Worm (Caenorhabditis elegans) whole organism, young adult: Measurements from ENCODE around the gene exc-6.

Experiments used
- B0035.1 ChIP-seq: sonication (generic microtip); optimal IDR thresholded peaks from 2 replicates; lab custom pipeline; 2016; ENCODE audit warnings: missing genetic modification characterization, mild to moderate bottlenecking, missing compliant biosample characterization, missing genotype, missing genetic modification reagents
- C06A6.2 ChIP-seq: fragments of 200-800 bp; sonication (Bioruptor generic); conservative IDR thresholded peaks from 2 replicates; pipeline ENCODE4 v1.3.6; 2022; ENCODE audit warnings: missing genetic modification characterization, missing compliant biosample characterization
- D2030.7 ChIP-seq: fragments of 200-800 bp; sonication (Bioruptor generic); IDR thresholded peaks from 2 replicates; pipeline ENCODE4 v1.3.6; 2022; ENCODE audit warnings: missing genetic modification reagents, missing genetic modification characterization, missing compliant biosample characterization
- F23B12.7 ChIP-seq: sonication (generic microtip); optimal IDR thresholded peaks from 2 replicates; lab custom pipeline; 2017; ENCODE audit warnings: missing genetic modification characterization, mild to moderate bottlenecking, missing compliant biosample characterization, antibody characterized with exemption, moderate library complexity; ENCODE audit not compliant: insufficient read depth
- F49E8.2 ChIP-seq: sonication (generic microtip); optimal IDR thresholded peaks from 3 replicates; lab custom pipeline; 2017; ENCODE audit warnings: missing genetic modification characterization, mild to moderate bottlenecking, missing compliant biosample characterization, antibody characterized with exemption, moderate library complexity; ENCODE audit not compliant: insufficient read depth
- F55B11.4 ChIP-seq: sonication (generic microtip); optimal IDR thresholded peaks from 2 replicates; lab custom pipeline; 2016; ENCODE audit warnings: missing compliant biosample characterization, missing genetic modification characterization, borderline replicate concordance; ENCODE audit not compliant: insufficient read depth
- K11D2.4 ChIP-seq: fragments of 200-800 bp; sonication (Bioruptor generic); IDR thresholded peaks from 2 replicates; pipeline ENCODE4 v1.3.6; 2022; ENCODE audit warnings: missing genetic modification reagents, missing genetic modification characterization, missing compliant biosample characterization
- T07F8.4 ChIP-seq: sonication (generic microtip); optimal IDR thresholded peaks from 2 replicates; lab custom pipeline; 2016; ENCODE audit warnings: mild to moderate bottlenecking, missing genetic modification characterization, moderate library complexity, missing compliant biosample characterization
- Y53F4B.3 ChIP-seq: fragments of 200-800 bp; sonication (Bioruptor generic); IDR thresholded peaks from 2 replicates; pipeline ENCODE4 v1.3.6; 2022; ENCODE audit warnings: missing genetic modification reagents, missing genetic modification characterization, missing compliant biosample characterization
- Y53G8AR.9 ChIP-seq: fragments of 200-800 bp; sonication (Bioruptor generic); conservative IDR thresholded peaks from 2 replicates; pipeline ENCODE4 v1.3.6; 2022; ENCODE audit warnings: missing genetic modification reagents, missing genetic modification characterization, missing compliant biosample characterization
- Y79H2A.3 ChIP-seq: fragments of 200-800 bp; sonication (Bioruptor generic); conservative IDR thresholded peaks from 2 replicates; pipeline ENCODE4 v1.3.6; 2022; ENCODE audit warnings: missing genetic modification reagents, missing genetic modification characterization, missing compliant biosample characterization
- Y95B8A.8 ChIP-seq: fragments of 200-800 bp; sonication (Bioruptor generic); IDR thresholded peaks from 2 replicates; pipeline ENCODE4 v1.3.6; 2022; ENCODE audit warnings: missing genetic modification reagents, missing genetic modification characterization, missing compliant biosample characterization
- ama-1 ChIP-seq, 3 experiments: fragments of 150-350 bp in 1 of 3; sonication (generic microtip) in 2 of 3; optimal IDR thresholded peaks; 2 replicates each; lab custom pipeline; 2014 to 2018; ENCODE audit warnings: missing biosample characterization in 2 of 3, missing genetic modification characterization in 2 of 3, missing genetic modification reagents in 2 of 3
- attf-5 ChIP-seq: fragments of 200-800 bp; sonication (Bioruptor generic); optimal IDR thresholded peaks from 2 replicates; lab custom pipeline; 2018; ENCODE audit warnings: mild to moderate bottlenecking, missing genetic modification characterization, missing compliant biosample characterization
- bed-1 ChIP-seq: fragments of 200-800 bp; sonication (Bioruptor generic); IDR thresholded peaks from 2 replicates; pipeline ENCODE4 v1.3.6; 2022; ENCODE audit warnings: missing genetic modification reagents, missing genetic modification characterization, missing compliant biosample characterization
- bed-2 ChIP-seq: fragments of 200-800 bp; sonication (Bioruptor generic); IDR thresholded peaks from 2 replicates; pipeline ENCODE4 v1.3.6; 2022; ENCODE audit warnings: missing genetic modification reagents, missing genetic modification characterization, missing compliant biosample characterization
- ceh-100 ChIP-seq: fragments of 200-800 bp; sonication (Bioruptor generic); IDR thresholded peaks from 2 replicates; pipeline ENCODE4 v1.3.6; 2022; ENCODE audit warnings: missing genetic modification reagents, missing genetic modification characterization, missing compliant biosample characterization
- ceh-79 ChIP-seq: sonication (generic microtip); optimal IDR thresholded peaks from 2 replicates; lab custom pipeline; 2017; ENCODE audit warnings: mild to moderate bottlenecking, missing genetic modification characterization, missing compliant biosample characterization
- ceh-91 ChIP-seq: fragments of 200-800 bp; sonication (Bioruptor generic); IDR thresholded peaks from 2 replicates; pipeline ENCODE4 v1.3.6; 2022; ENCODE audit warnings: missing genetic modification reagents, missing genetic modification characterization, missing compliant biosample characterization
- dox-1 ChIP-seq: fragments of 200-800 bp; sonication (Bioruptor generic); IDR thresholded peaks from 2 replicates; pipeline ENCODE4 v1.3.6; 2022; ENCODE audit warnings: missing genetic modification reagents, missing genetic modification characterization, missing compliant biosample characterization
- efl-1 ChIP-seq: fragments of 150-350 bp; optimal IDR thresholded peaks from 2 replicates; lab custom pipeline; 2014; ENCODE audit warnings: missing biosample characterization, missing genetic modification reagents, missing genetic modification characterization
- ekl-4 ChIP-seq: fragments of 200-800 bp; sonication (Bioruptor generic); IDR thresholded peaks from 2 replicates; pipeline ENCODE4 v1.3.6; 2022; ENCODE audit warnings: missing genetic modification reagents, missing genetic modification characterization, missing compliant biosample characterization
- ets-4 ChIP-seq: fragments of 200-800 bp; sonication (Bioruptor generic); optimal IDR thresholded peaks from 2 replicates; lab custom pipeline; 2018; ENCODE audit warnings: mild to moderate bottlenecking, missing genetic modification characterization, missing compliant biosample characterization
- fkh-3 ChIP-seq: sonication (generic microtip); optimal IDR thresholded peaks from 2 replicates; lab custom pipeline; 2016; ENCODE audit warnings: mild to moderate bottlenecking, missing genetic modification characterization, missing compliant biosample characterization
- hlh-26 ChIP-seq: fragments of 200-800 bp; sonication (Bioruptor generic); conservative IDR thresholded peaks from 2 replicates; pipeline ENCODE4 v1.3.6; 2022; ENCODE audit warnings: missing genetic modification reagents, missing genetic modification characterization, missing compliant biosample characterization
- hmg-1.2 ChIP-seq: fragments of 200-800 bp; sonication (Bioruptor generic); IDR thresholded peaks from 2 replicates; pipeline ENCODE4 v1.3.6; 2022; ENCODE audit warnings: missing genetic modification reagents, missing genetic modification characterization, missing compliant biosample characterization
- hmg-20 ChIP-seq: fragments of 200-800 bp; sonication (Bioruptor generic); IDR thresholded peaks from 2 replicates; pipeline ENCODE4 v1.3.6; 2022; ENCODE audit warnings: missing genetic modification reagents, missing genetic modification characterization, missing compliant biosample characterization
- hsf-1 ChIP-seq: fragments of 200-800 bp; sonication (Bioruptor generic); IDR thresholded peaks from 2 replicates; pipeline ENCODE4 v1.3.6; 2022; ENCODE audit warnings: missing genetic modification reagents, missing genetic modification characterization, missing compliant biosample characterization
- lag-1 ChIP-seq: fragments of 200-800 bp; sonication (Bioruptor generic); IDR thresholded peaks from 2 replicates; pipeline ENCODE4 v1.3.6; 2022; ENCODE audit warnings: missing genetic modification reagents, missing genetic modification characterization, missing compliant biosample characterization
- lin-35 ChIP-seq, 3 experiments: fragments of 150-350 bp in 2 of 3; sonication (generic microtip) in 1 of 3; optimal IDR thresholded peaks; 2 replicates each; lab custom pipeline; 2014 to 2018; ENCODE audit warnings: missing biosample characterization in 3 of 3, missing genetic modification characterization in 3 of 3, missing genetic modification reagents in 3 of 3
- lir-1 ChIP-seq: fragments of 200-800 bp; sonication (Bioruptor generic); conservative IDR thresholded peaks from 2 replicates; pipeline ENCODE4 v1.3.6; 2022; ENCODE audit warnings: missing genetic modification reagents, missing genetic modification characterization, missing compliant biosample characterization
- lsl-1 ChIP-seq: fragments of 200-800 bp; sonication (Bioruptor generic); optimal IDR thresholded peaks from 2 replicates; lab custom pipeline; 2018; ENCODE audit warnings: mild to moderate bottlenecking, missing genetic modification characterization, moderate library complexity, missing compliant biosample characterization
- lsy-27 ChIP-seq: sonication (generic microtip); optimal IDR thresholded peaks from 2 replicates; lab custom pipeline; 2017; ENCODE audit warnings: missing genetic modification characterization, mild to moderate bottlenecking, missing compliant biosample characterization, antibody characterized with exemption, missing genotype, borderline replicate concordance; ENCODE audit not compliant: insufficient read depth
- madf-10 ChIP-seq: sonication (generic microtip); optimal IDR thresholded peaks from 2 replicates; lab custom pipeline; 2016; ENCODE audit warnings: mild to moderate bottlenecking, missing genetic modification characterization, missing compliant biosample characterization
- madf-3 ChIP-seq: fragments of 200-800 bp; sonication (Bioruptor generic); IDR thresholded peaks from 2 replicates; pipeline ENCODE4 v1.3.6; 2022; ENCODE audit warnings: missing genetic modification reagents, missing genetic modification characterization, missing compliant biosample characterization
- mes-4 ChIP-seq: sonication (generic microtip); optimal IDR thresholded peaks from 2 replicates; lab custom pipeline; 2016; ENCODE audit warnings: missing genotype, missing genetic modification characterization, missing compliant biosample characterization
- mxl-1 ChIP-seq: sonication (generic microtip); optimal IDR thresholded peaks from 2 replicates; lab custom pipeline; 2016; ENCODE audit warnings: missing genetic modification characterization, missing compliant biosample characterization
- pbrm-1 ChIP-seq: fragments of 200-800 bp; sonication (Bioruptor generic); IDR thresholded peaks from 2 replicates; pipeline ENCODE4 v1.3.6; 2022; ENCODE audit warnings: missing genetic modification reagents, missing genetic modification characterization, missing compliant biosample characterization
- rec-8 ChIP-seq, 2 experiments: sonication (generic microtip); optimal IDR thresholded peaks; 2 replicates each; lab custom pipeline; 2016; ENCODE audit warnings: mild to moderate bottlenecking in 2 of 2, missing genetic modification characterization in 2 of 2, missing genetic modification reagents in 2 of 2, missing genotype in 2 of 2, missing biosample characterization in 1 of 2, missing compliant biosample characterization in 1 of 2, moderate library complexity in 1 of 2
- repo-1 ChIP-seq: sonication (generic microtip); optimal IDR thresholded peaks from 2 replicates; lab custom pipeline; 2017; ENCODE audit warnings: mild to moderate bottlenecking, missing genetic modification characterization, missing compliant biosample characterization
- snpc-1.1 ChIP-seq: sonication (generic microtip); optimal IDR thresholded peaks from 2 replicates; lab custom pipeline; 2017; ENCODE audit warnings: missing genetic modification characterization, mild to moderate bottlenecking, missing compliant biosample characterization, antibody characterized with exemption, moderate library complexity, missing genotype, missing genetic modification reagents; ENCODE audit not compliant: insufficient read depth
- somi-1 ChIP-seq: fragments of 200-800 bp; sonication (Bioruptor generic); optimal IDR thresholded peaks from 2 replicates; lab custom pipeline; 2018; ENCODE audit warnings: mild to moderate bottlenecking, missing genetic modification characterization, missing compliant biosample characterization
- unc-130 ChIP-seq: sonication (generic microtip); optimal IDR thresholded peaks from 2 replicates; lab custom pipeline; 2016; ENCODE audit warnings: missing genetic modification reagents, missing genetic modification characterization, missing compliant biosample characterization
- zfh-2 ChIP-seq: fragments of 200-800 bp; sonication (Bioruptor generic); conservative IDR thresholded peaks from 2 replicates; pipeline ENCODE4 v1.3.6; 2022; ENCODE audit warnings: missing genetic modification reagents, missing genetic modification characterization, missing compliant biosample characterization
- ztf-22 ChIP-seq: fragments of 200-800 bp; sonication (Bioruptor generic); optimal IDR thresholded peaks from 2 replicates; lab custom pipeline; 2018; ENCODE audit warnings: mild to moderate bottlenecking, missing genetic modification characterization, moderate library complexity, missing compliant biosample characterization
- ztf-26 ChIP-seq: sonication (generic microtip); optimal IDR thresholded peaks from 2 replicates; lab custom pipeline; 2017; ENCODE audit warnings: missing genetic modification characterization, missing compliant biosample characterization
- ztf-6 ChIP-seq: fragments of 200-800 bp; sonication (Bioruptor generic); IDR thresholded peaks from 2 replicates; pipeline ENCODE4 v1.3.6; 2022; ENCODE audit warnings: missing genetic modification reagents, missing genetic modification characterization, missing compliant biosample characterization

exc-6 gene

ce11 chrIII:1080536-1080935 is 22.5 kb upstream of the exc-6 start, which contains the start of the genes rab-18 and kbp-4 (continued):
- no peak for TF ChIP-seq ztf-22
- peak; percentile 65 for TF ChIP-seq ceh-100 (GFP tag; lab: Robert Waterston, UW)
- TF ChIP-seq F23B12.7: peak; percentile 97
- peak; percentile 97 for TF ChIP-seq efl-1 (GFP tag; lab: Kevin White, UChicago)
- TF ChIP-seq T07F8.4: no peak
- TF ChIP-seq dox-1 (GFP tag; lab: Robert Waterston, UW): peak; percentile 96
- TF ChIP-seq mxl-1 (tag; lab: Kevin White, UChicago): no peak
- TF ChIP-seq somi-1: no peak
- peak; percentile 63 for TF ChIP-seq madf-10 (tag; lab: Kevin White, UChicago)
- peak; percentile 71 for TF ChIP-seq hmg-1.2 (GFP tag; lab: Robert Waterston, UW)
- TF ChIP-seq F55B11.4: no peak
- TF ChIP-seq B0035.1 (tag; lab: Kevin White, UChicago): no peak
- TF ChIP-seq mes-4 (tag; lab: Kevin White, UChicago): no peak
- TF ChIP-seq madf-3: peak; percentile 88
- peak; percentile 60 for TF ChIP-seq unc-130 (GFP tag; lab: Kevin White, UChicago)
- peak; percentile 48 for TF ChIP-seq repo-1 (tag; lab: Kevin White, UChicago)
- no peak for TF ChIP-seq hlh-26 (GFP tag; lab: Robert Waterston, UW)
- TF ChIP-seq Y79H2A.3 (GFP tag; lab: Robert Waterston, UW): peak; percentile 58; the same call in 1 of the 2 replicates
- 0 out of 2 replicates have a peak, but pooled peaks have one; percentile 48 for TF ChIP-seq ztf-6 (GFP tag; lab: Robert Waterston, UW)
- TF ChIP-seq pbrm-1: peak; percentile 91
- TF ChIP-seq lir-1 (GFP tag; lab: Robert Waterston, UW): peak; percentile 87
- TF ChIP-seq hmg-20: no peak
- TF ChIP-seq ceh-91 (GFP tag; lab: Robert Waterston, UW): peak; percentile 91
- TF ChIP-seq rec-8 (tag; optimal IDR thresholded peaks at IDR 0.05; lab: Kevin White, UChicago): no peak
- no peak for TF ChIP-seq ets-4
- TF ChIP-seq attf-5 (GFP tag; lab: Kevin White, UChicago): peak; percentile 97
- TF ChIP-seq Y95B8A.8 (GFP tag; lab: Robert Waterston, UW): peak; percentile 97
- peak; percentile 43 to 98 (median 70) for TF ChIP-seq lin-35 (GFP tag; optimal IDR thresholded peaks at IDR 0.05; lab: Kevin White, UChicago)
- peak; percentile 3 for TF ChIP-seq lsy-27 (tag; lab: Kevin White, UChicago)
- peak; percentile 63 for TF ChIP-seq zfh-2 (GFP tag; lab: Robert Waterston, UW)
- peak; percentile 94 for TF ChIP-seq ekl-4
- TF ChIP-seq lsl-1 (GFP tag; lab: Kevin White, UChicago): peak; percentile 78
- TF ChIP-seq F49E8.2 (tag; lab: Kevin White, UChicago): peak; percentile 85
- peak; percentile 78; the same call in 1 of the 2 replicates for TF ChIP-seq Y53G8AR.9 (GFP tag; lab: Robert Waterston, UW)
- no peak for TF ChIP-seq lag-1 (GFP tag; lab: Robert Waterston, UW)
- peak; percentile 65 for TF ChIP-seq ztf-26
- no peak for TF ChIP-seq bed-1 (GFP tag; lab: Robert Waterston, UW)
- no peak for TF ChIP-seq bed-2 (GFP tag; lab: Robert Waterston, UW)
- peak; percentile 87 for TF ChIP-seq K11D2.4 (GFP tag; lab: Robert Waterston, UW)
- TF ChIP-seq snpc-1.1 (tag; lab: Kevin White, UChicago): peak; percentile 67
- TF ChIP-seq C06A6.2 (GFP tag; lab: Robert Waterston, UW): peak; percentile 69
- TF ChIP-seq fkh-3 (tag; lab: Kevin White, UChicago): no peak
- 0 out of 2 replicates have a peak, but pooled peaks have one; percentile 38 for TF ChIP-seq Y53F4B.3 (GFP tag; lab: Robert Waterston, UW)
- no peak for TF ChIP-seq ama-1 (optimal IDR thresholded peaks at IDR 0.05; lab: Kevin White, UChicago)
- TF ChIP-seq ama-1 (GFP tag; optimal IDR thresholded peaks at IDR 0.05; lab: Kevin White, UChicago): no peak
- peak; percentile 74 for TF ChIP-seq hsf-1 (GFP tag; lab: Robert Waterston, UW)
- TF ChIP-seq ceh-79 (tag; lab: Kevin White, UChicago): no peak
- TF ChIP-seq D2030.7: peak; percentile 93
